Worm (Caenorhabditis elegans): Measurements from ENCODE around the gene ech-9.

DNA sequence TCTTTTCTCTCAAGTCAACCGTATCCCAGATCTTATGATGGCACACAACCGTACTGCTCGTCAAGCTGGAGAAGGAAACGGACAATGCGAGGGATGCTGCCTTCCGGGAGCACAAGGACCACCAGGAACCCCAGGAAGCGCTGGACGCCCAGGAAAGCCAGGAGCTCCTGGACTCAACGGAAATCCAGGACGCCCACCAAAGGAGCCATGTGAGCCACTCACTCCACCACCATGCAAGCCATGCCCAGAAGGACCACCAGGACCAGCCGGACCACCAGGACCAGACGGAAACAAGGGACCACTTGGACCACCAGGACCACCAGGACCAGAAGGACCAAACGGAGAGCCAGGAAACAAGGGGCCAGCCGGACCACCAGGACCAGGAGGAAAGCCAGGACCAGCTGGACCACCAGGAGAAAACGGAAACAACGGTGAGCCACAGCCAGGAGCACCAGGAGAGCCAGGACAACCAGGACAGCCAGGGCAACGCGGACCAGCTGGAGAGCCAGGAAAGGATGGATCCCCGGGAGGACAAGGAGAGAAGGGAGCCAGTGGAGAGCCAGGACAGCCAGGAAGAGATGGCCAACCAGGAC is 18.3 kb downstream of the ech-9 start:
- TF ChIP-seq klf-2 (GFP tag; conservative IDR thresholded peaks at IDR 0.05) (no peak), flt-1 (GFP tag; IDR thresholded peaks at IDR 0.05) (no peak), ref-1 (GFP tag; conservative IDR thresholded peaks at IDR 0.05) (no peak), ztf-23 (GFP tag; IDR thresholded peaks at IDR 0.05) (no peak), med-1 (GFP tag; optimal IDR thresholded peaks at IDR 0.05; ENCODE audit: insufficient read depth) (no peak), cog-1 (tag; optimal IDR thresholded peaks at IDR 0.05) (no peak), tab-1 (GFP tag; IDR thresholded peaks at IDR 0.05) (no peak), ztf-29 (GFP tag; IDR thresholded peaks at IDR 0.05) (no peak), T22C8.4 (GFP tag; IDR thresholded peaks at IDR 0.05) (no peak)
